Worm (Caenorhabditis elegans): Measurements from ENCODE around the gene D2023.1.
A peak's percentile ranks its signal among the peaks of the same experiment; 100 is the strongest.

The D2023.1 gene

ce11 chrV:11803518-11803994, 14.2 kb downstream of the D2023.1 start (continued):
- no peak for TF ChIP-seq sup-37 (GFP tag; optimal IDR thresholded peaks at IDR 0.05)
- TF ChIP-seq ztf-11 (tag; optimal IDR thresholded peaks at IDR 0.05) = no peak
- no peak for TF ChIP-seq hlh-17 (GFP tag; optimal IDR thresholded peaks at IDR 0.05; ENCODE audit: borderline replicate concordance)
- no peak for TF ChIP-seq Y116A8C.19 (tag; optimal IDR thresholded peaks at IDR 0.05; ENCODE audit: borderline replicate concordance)
- TF ChIP-seq snpc-4 (tag; optimal IDR thresholded peaks at IDR 0.05) = no peak
- no peak for TF ChIP-seq swsn-7 (tag; optimal IDR thresholded peaks at IDR 0.05)
- TF ChIP-seq blmp-1 (tag; optimal IDR thresholded peaks at IDR 0.05) = peak; percentile 85
- no peak for TF ChIP-seq alr-1 (tag; optimal IDR thresholded peaks at IDR 0.05; ENCODE audit: borderline replicate concordance)
- no peak for TF ChIP-seq lin-13 (GFP tag; optimal IDR thresholded peaks at IDR 0.05)
- TF ChIP-seq snu-23 (GFP tag; optimal IDR thresholded peaks at IDR 0.05) = peak; percentile 40
- no peak for TF ChIP-seq irx-1 (tag; optimal IDR thresholded peaks at IDR 0.05)
- peak; percentile 29 for TF ChIP-seq tbx-2 (tag; optimal IDR thresholded peaks at IDR 0.05)
- TF ChIP-seq elt-2 (tag; optimal IDR thresholded peaks at IDR 0.05) = no peak
- 0 out of 2 replicates have a peak, but pooled peaks have one; percentile 24 for TF ChIP-seq grh-1 (GFP tag; IDR thresholded peaks at IDR 0.05)
- TF ChIP-seq pag-3 (tag; optimal IDR thresholded peaks at IDR 0.05; ENCODE audit: borderline replicate concordance, insufficient read depth) = no peak
- peak in 1 of 2 experiments; percentile 2 for TF ChIP-seq lsy-2 (tag; optimal IDR thresholded peaks at IDR 0.05)
- no peak for TF ChIP-seq nhr-76 (tag; optimal IDR thresholded peaks at IDR 0.05)
- no peak for TF ChIP-seq unc-86 (tag; optimal IDR thresholded peaks at IDR 0.05)
- peak; percentile 66 for TF ChIP-seq lin-14 (GFP tag; optimal IDR thresholded peaks at IDR 0.05)
- TF ChIP-seq fkh-4 (tag; optimal IDR thresholded peaks at IDR 0.05; ENCODE audit: borderline replicate concordance) = no peak
- TF ChIP-seq tlp-1 (tag; optimal IDR thresholded peaks at IDR 0.05) = no peak
- TF ChIP-seq nhr-90 (tag; optimal IDR thresholded peaks at IDR 0.05; ENCODE audit: poor library complexity) = peak; percentile 32
- no peak for TF ChIP-seq aha-1 (tag; optimal IDR thresholded peaks at IDR 0.05)
- TF ChIP-seq dpl-1 (GFP tag; optimal IDR thresholded peaks at IDR 0.05) = no peak
- TF ChIP-seq lir-3 (tag; optimal IDR thresholded peaks at IDR 0.05; ENCODE audit: poor library complexity) = no peak
- no peak for TF ChIP-seq sox-4 (tag; optimal IDR thresholded peaks at IDR 0.05)
- no peak for TF ChIP-seq C16A3.4 (tag; optimal IDR thresholded peaks at IDR 0.05)
- TF ChIP-seq efl-3 (GFP tag; optimal IDR thresholded peaks at IDR 0.05) = no peak
- TF ChIP-seq pqm-1 (tag; optimal IDR thresholded peaks at IDR 0.05) = no peak
- peak; percentile 86 for TF ChIP-seq nhr-20 (tag; optimal IDR thresholded peaks at IDR 0.05)
- TF ChIP-seq F16B12.6 (tag; optimal IDR thresholded peaks at IDR 0.05) = no peak
- no peak for TF ChIP-seq egl-27 (tag; optimal IDR thresholded peaks at IDR 0.05)
- no peak for TF ChIP-seq pax-3 (tag; optimal IDR thresholded peaks at IDR 0.05)
- TF ChIP-seq mab-9 (GFP tag; IDR thresholded peaks at IDR 0.05) = no peak
- TF ChIP-seq hlh-4 (tag; optimal IDR thresholded peaks at IDR 0.05) = no peak
- TF ChIP-seq jun-1 (tag; optimal IDR thresholded peaks at IDR 0.05) = no peak
- TF ChIP-seq hpl-2 (GFP tag; optimal IDR thresholded peaks at IDR 0.05) = no peak

- TF ChIP-seq lir-3 (tag; optimal IDR thresholded peaks at IDR 0.05; ENCODE audit: poor library complexity) (no peak), lin-14 (GFP tag; optimal IDR thresholded peaks at IDR 0.05) (peak; percentile 67), zag-1 (tag; optimal IDR thresholded peaks at IDR 0.05) (no peak), nhr-84 (tag; optimal IDR thresholded peaks at IDR 0.05) (no peak), snu-23 (GFP tag; optimal IDR thresholded peaks at IDR 0.05) (no peak), nhr-90 (tag; optimal IDR thresholded peaks at IDR 0.05; ENCODE audit: poor library complexity) (no peak), irx-1 (tag; optimal IDR thresholded peaks at IDR 0.05) (peak; percentile 9), rnt-1 (tag; optimal IDR thresholded peaks at IDR 0.05) (no peak), mab-9 (GFP tag; IDR thresholded peaks at IDR 0.05) (no peak), nhr-237 (tag; optimal IDR thresholded peaks at IDR 0.05) (no peak), dpl-1 (GFP tag; optimal IDR thresholded peaks at IDR 0.05) (no peak), lsy-2 (tag; optimal IDR thresholded peaks at IDR 0.05) (no peak), efl-1 (optimal IDR thresholded peaks at IDR 0.05) (no peak), efl-1 (GFP tag; optimal IDR thresholded peaks at IDR 0.05 in 1 of 2) (peak in 1 of 2 experiments; percentile 80), aha-1 (tag; optimal IDR thresholded peaks at IDR 0.05) (no peak), tbx-2 (tag; optimal IDR thresholded peaks at IDR 0.05) (no peak), nhr-19 (GFP tag; conservative IDR thresholded peaks at IDR 0.05) (no peak), C34B4.2 (tag; optimal IDR thresholded peaks at IDR 0.05) (no peak), nhr-12 (tag; optimal IDR thresholded peaks at IDR 0.05) (no peak), zip-4 (GFP tag; optimal IDR thresholded peaks at IDR 0.05) (no peak), Y116A8C.19 (tag; optimal IDR thresholded peaks at IDR 0.05; ENCODE audit: borderline replicate concordance) (no peak), sup-37 (GFP tag; optimal IDR thresholded peaks at IDR 0.05) (no peak), unc-86 (tag; optimal IDR thresholded peaks at IDR 0.05) (peak; percentile 2), unc-130 (tag; optimal IDR thresholded peaks at IDR 0.05) (no peak), ceh-63 (GFP tag; optimal IDR thresholded peaks at IDR 0.05) (no peak), unc-30 (tag; optimal IDR thresholded peaks at IDR 0.05) (no peak), fkh-4 (tag; optimal IDR thresholded peaks at IDR 0.05; ENCODE audit: borderline replicate concordance) (no peak)
Measured at ce11 chrV:11809935-11810334, 20.6 kb downstream of the D2023.1 start.

Data from whole organism, L1 larva.